Fruit fly (Drosophila melanogaster) S2 (cell line): Measurements from ENCODE around the gene CG15891.

Experiments used
- CG8478 ChIP-seq: fragments of >200 bp; optimal IDR thresholded peaks from 2 replicates; lab custom pipeline; 2018
- CTCF ChIP-seq, 2 experiments: fragments of >200 bp; optimal IDR thresholded peaks; 2 replicates each; lab custom pipeline; 2018

dm6 chrX:6294243-6294642 is 902 bp downstream of the CG15891 start, which contains the start of gene CG15892:
- TF ChIP-seq CTCF (optimal IDR thresholded peaks at IDR 0.05; lab: Kevin White, UChicago) (no peak), CG8478 (lab: Kevin White, UChicago) (no peak)
